Fruit fly (Drosophila melanogaster) whole organism, adult: ENCODE measurements around the gene zormin.

Source experiments
- CG12768 ChIP-seq: fragments of 200-800 bp; sonication (Bioruptor generic); optimal IDR thresholded peaks from 2 replicates; lab custom pipeline; 2017; ENCODE audit warnings: missing biosample characterization, missing genetic modification characterization, mild to moderate bottlenecking, moderate library complexity, missing genetic modification reagents
- CG1620 ChIP-seq: fragments of 200-800 bp; sonication (Bioruptor generic); optimal IDR thresholded peaks from 2 replicates; lab custom pipeline; 2016; ENCODE audit warnings: missing biosample characterization, missing genetic modification characterization
- CG5204 ChIP-seq: fragments of 200-800 bp; sonication (Bioruptor generic); optimal IDR thresholded peaks from 2 replicates; lab custom pipeline; 2016; ENCODE audit warnings: missing biosample characterization, missing genetic modification characterization
- CG7045 ChIP-seq: fragments of 200-800 bp; sonication (Bioruptor generic); optimal IDR thresholded peaks from 2 replicates; lab custom pipeline; 2017; ENCODE audit warnings: missing biosample characterization, mild to moderate bottlenecking, missing genetic modification characterization
- CG7101 ChIP-seq: fragments of 200-800 bp; sonication (Bioruptor generic); optimal IDR thresholded peaks from 2 replicates; lab custom pipeline; 2018; ENCODE audit warnings: missing biosample characterization, mild to moderate bottlenecking, missing genetic modification characterization, moderate library complexity
- Clk ChIP-seq: fragments of 200-800 bp; sonication (Bioruptor generic); optimal IDR thresholded peaks from 2 replicates; lab custom pipeline; 2017; ENCODE audit warnings: missing biosample characterization, missing genetic modification characterization
- Crg-1 ChIP-seq: fragments of 200-800 bp; sonication (Bioruptor generic); optimal IDR thresholded peaks from 2 replicates; lab custom pipeline; 2016; ENCODE audit warnings: missing biosample characterization, missing genetic modification characterization
- Hr96 ChIP-seq: fragments of 200-800 bp; sonication (Bioruptor generic); optimal IDR thresholded peaks from 2 replicates; lab custom pipeline; 2016; ENCODE audit warnings: missing biosample characterization, missing genetic modification characterization
- Mnt ChIP-seq: fragments of 200-800 bp; sonication (Bioruptor generic); optimal IDR thresholded peaks from 2 replicates; lab custom pipeline; 2016; ENCODE audit warnings: missing biosample characterization, mild to moderate bottlenecking, missing genetic modification characterization
- bab1 ChIP-seq: fragments of 200-800 bp; sonication (Bioruptor generic); optimal IDR thresholded peaks from 3 replicates; lab custom pipeline; 2019; ENCODE audit warnings: missing biosample characterization, mild to moderate bottlenecking, missing genetic modification characterization, moderate library complexity
- cic ChIP-seq: fragments of 200-800 bp; sonication (Bioruptor generic); optimal IDR thresholded peaks from 2 replicates; lab custom pipeline; 2017; ENCODE audit warnings: missing biosample characterization, mild to moderate bottlenecking, missing genetic modification characterization, moderate library complexity
- tj ChIP-seq: fragments of 200-800 bp; sonication (Bioruptor generic); optimal IDR thresholded peaks from 3 replicates; lab custom pipeline; 2017; ENCODE audit warnings: missing biosample characterization, mild to moderate bottlenecking, missing genetic modification characterization, moderate library complexity

DNA sequence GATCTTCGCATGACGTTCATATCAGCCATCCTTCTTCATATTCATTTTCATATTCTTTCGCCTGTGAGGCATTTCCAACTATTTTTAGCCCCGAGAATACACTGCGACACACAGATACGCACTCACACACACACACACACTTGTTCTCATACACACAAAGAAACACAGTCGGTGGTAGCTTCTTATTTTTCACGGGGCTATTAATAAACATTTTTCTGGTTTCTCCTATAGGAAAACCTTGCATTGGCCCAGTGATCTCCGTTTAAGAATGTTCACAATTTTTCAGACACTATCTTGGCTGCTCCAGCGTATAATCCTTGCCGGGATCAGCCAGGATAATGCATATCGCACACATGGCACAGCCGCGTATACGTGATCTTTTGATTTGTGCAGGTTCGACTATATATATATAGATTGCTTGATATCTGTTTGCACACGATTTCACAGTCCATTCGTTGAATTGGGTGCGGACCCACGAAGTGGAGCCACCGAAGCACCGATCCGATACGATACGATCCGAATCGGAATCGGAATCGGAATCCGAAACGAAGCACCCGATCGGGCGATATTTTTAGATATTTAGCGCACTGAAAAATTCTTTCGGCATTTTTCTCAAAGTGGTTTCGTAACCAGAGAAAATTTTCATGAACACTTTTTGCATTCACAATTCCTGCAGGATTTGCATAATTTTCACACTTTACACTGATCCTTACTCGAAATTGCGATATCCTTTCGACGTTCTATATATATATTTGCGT lies 36.6 kb downstream of the zormin start:
- TF ChIP-seq cic (GFP tag; lab: Kevin White, UChicago) = no peak
- TF ChIP-seq CG12768 (GFP tag; lab: Kevin White, UChicago) = no peak
- no peak for TF ChIP-seq Hr96
- TF ChIP-seq CG7101 = no peak
- no peak for TF ChIP-seq Mnt (GFP tag; lab: Kevin White, UChicago)
- no peak for TF ChIP-seq Crg-1 (GFP tag; lab: Kevin White, UChicago)
- TF ChIP-seq bab1 (GFP tag; lab: Kevin White, UChicago) = no peak
- TF ChIP-seq CG5204 (GFP tag; lab: Kevin White, UChicago) = no peak
- no peak for TF ChIP-seq CG7045
- no peak for TF ChIP-seq tj (GFP tag; lab: Kevin White, UChicago)
- no peak for TF ChIP-seq Clk (GFP tag; lab: Kevin White, UChicago)
- no peak for TF ChIP-seq CG1620 (GFP tag; lab: Kevin White, UChicago)
